Worm (Caenorhabditis elegans) whole organism, midembryonic: Measurements from ENCODE around the gene nhr-70.

Experiments used
- T22C8.4 ChIP-seq: fragments of 200-800 bp; sonication (Bioruptor generic); IDR thresholded peaks from 2 replicates; pipeline ENCODE4 v1.3.6; 2022; ENCODE audit warnings: missing genetic modification characterization, missing compliant biosample characterization
- cog-1 ChIP-seq: sonication (generic microtip); optimal IDR thresholded peaks from 2 replicates; lab custom pipeline; 2016; ENCODE audit warnings: missing genetic modification characterization, missing compliant biosample characterization
- ref-1 ChIP-seq: fragments of 200-800 bp; sonication (Bioruptor generic); conservative IDR thresholded peaks from 2 replicates; pipeline ENCODE4 v1.3.6; 2022; ENCODE audit warnings: missing genetic modification reagents, missing genetic modification characterization, missing compliant biosample characterization
- tab-1 ChIP-seq: fragments of 200-800 bp; sonication (Bioruptor generic); IDR thresholded peaks from 2 replicates; pipeline ENCODE4 v1.3.6; 2022; ENCODE audit warnings: missing genetic modification characterization, missing compliant biosample characterization

DNA sequence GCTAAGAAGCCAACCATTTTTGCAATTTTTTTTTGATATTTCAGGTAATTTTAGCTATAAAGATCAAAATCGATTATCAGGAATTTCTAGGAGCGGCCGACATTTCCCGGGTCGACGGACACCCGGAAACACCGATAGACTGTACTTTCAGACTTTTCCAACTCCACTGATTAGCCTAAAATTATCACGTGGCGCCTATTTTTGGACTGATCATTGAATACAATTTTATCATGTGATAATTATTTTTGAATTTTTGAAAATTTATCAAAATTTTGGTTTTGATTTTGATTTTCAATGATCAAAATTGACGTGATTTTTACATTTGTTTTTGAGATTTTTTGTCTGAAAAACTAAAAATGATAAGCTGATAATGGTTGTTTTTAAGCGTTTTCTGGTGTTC, 38.1 kb upstream of the nhr-70 start:
- TF ChIP-seq T22C8.4 (GFP tag; lab: Robert Waterston, UW), result no peak
- TF ChIP-seq tab-1, result no peak
- no peak for TF ChIP-seq ref-1
- no peak for TF ChIP-seq cog-1
